Worm (Caenorhabditis elegans) whole organism, L1 larva: ENCODE results near the gene F47E1.4.
"Not testable (repeated sequence)": the region's sequence is repeated elsewhere in the genome, so short reads cannot be mapped to it uniquely, and the experiment has no call there.

Source experiments
- ces-1 ChIP-seq: fragments of 150-350 bp; optimal IDR thresholded peaks from 2 replicates; lab custom pipeline; 2014; ENCODE audit warnings: missing biosample characterization, missing genetic modification reagents, missing genetic modification characterization
- swsn-7 ChIP-seq: sonication (generic microtip); optimal IDR thresholded peaks from 2 replicates; lab custom pipeline; 2016; ENCODE audit warnings: missing genetic modification characterization, missing compliant biosample characterization
- unc-62 ChIP-seq: fragments of 150-350 bp; optimal IDR thresholded peaks from 2 replicates; lab custom pipeline; 2014; ENCODE audit warnings: missing biosample characterization, missing genetic modification reagents, missing genetic modification characterization

DNA sequence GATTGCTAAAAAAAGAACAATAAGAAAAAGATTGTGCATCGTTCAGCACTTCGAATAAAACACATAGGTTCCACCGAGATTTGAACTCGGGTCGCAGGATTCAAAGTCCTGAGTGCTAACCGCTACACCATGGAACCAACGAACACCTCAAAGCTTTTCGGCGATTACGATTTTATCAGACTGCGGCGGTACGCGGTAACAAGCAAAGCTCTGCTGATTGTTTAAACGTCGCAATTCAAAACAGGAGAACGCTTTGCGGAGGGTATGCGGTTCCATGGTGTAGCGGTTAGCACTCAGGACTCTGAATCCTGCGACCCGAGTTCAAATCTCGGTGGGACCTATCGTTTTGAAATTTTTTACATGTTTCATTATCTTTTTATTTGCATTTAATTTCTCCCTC is 27.9 kb downstream of the F47E1.4 start:
- not testable (repeated sequence) for TF ChIP-seq unc-62 (GFP tag; lab: Kevin White, UChicago); ces-1; swsn-7 (tag; lab: Kevin White, UChicago)
